Worm (Caenorhabditis elegans): Measurements from ENCODE around the gene C05E4.15.

DNA sequence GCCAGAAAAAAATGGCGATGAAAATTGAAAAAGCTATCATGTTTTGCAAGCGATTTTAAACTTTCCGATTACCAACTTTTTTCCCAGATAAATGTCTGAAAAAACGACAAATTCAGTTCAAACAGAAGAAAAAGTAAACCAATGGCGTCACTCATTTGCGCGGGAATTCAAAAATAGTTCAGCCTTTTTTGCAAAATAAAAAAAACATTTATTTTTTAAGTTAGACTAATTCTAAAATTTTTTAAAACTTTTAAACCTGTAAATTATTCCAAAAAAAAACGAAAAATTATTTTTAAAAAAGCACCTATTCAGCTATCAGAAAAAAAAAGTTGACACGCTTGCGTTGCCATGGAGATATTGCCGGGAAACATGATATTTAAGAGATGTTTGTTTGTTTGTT, 48.3 kb downstream of the C05E4.15 start, which contains the start of gene cyp-33C11:
- TF ChIP-seq let-526 (GFP tag; IDR thresholded peaks at IDR 0.05), result no peak
- no peak for TF ChIP-seq K12H6.12 (tag; optimal IDR thresholded peaks at IDR 0.05)
- no peak for TF ChIP-seq zim-3 (tag; optimal IDR thresholded peaks at IDR 0.05)
- TF ChIP-seq B0336.3 (GFP tag; IDR thresholded peaks at IDR 0.05), result no peak
- no peak for TF ChIP-seq somi-1 (GFP tag; optimal IDR thresholded peaks at IDR 0.05)
- no peak for TF ChIP-seq ets-4 (GFP tag; optimal IDR thresholded peaks at IDR 0.05)
- TF ChIP-seq pha-4 (tag; optimal IDR thresholded peaks at IDR 0.05), result no peak
- no peak for TF ChIP-seq rec-8 (tag; optimal IDR thresholded peaks at IDR 0.05)
- no peak for TF ChIP-seq Y79H2A.3 (GFP tag; conservative IDR thresholded peaks at IDR 0.05)
- no peak for TF ChIP-seq repo-1 (tag; optimal IDR thresholded peaks at IDR 0.05)

Data from whole organism, young adult.